Worm (Caenorhabditis elegans): ENCODE results near the gene gtap-2.

gtap-2 gene

DNA sequence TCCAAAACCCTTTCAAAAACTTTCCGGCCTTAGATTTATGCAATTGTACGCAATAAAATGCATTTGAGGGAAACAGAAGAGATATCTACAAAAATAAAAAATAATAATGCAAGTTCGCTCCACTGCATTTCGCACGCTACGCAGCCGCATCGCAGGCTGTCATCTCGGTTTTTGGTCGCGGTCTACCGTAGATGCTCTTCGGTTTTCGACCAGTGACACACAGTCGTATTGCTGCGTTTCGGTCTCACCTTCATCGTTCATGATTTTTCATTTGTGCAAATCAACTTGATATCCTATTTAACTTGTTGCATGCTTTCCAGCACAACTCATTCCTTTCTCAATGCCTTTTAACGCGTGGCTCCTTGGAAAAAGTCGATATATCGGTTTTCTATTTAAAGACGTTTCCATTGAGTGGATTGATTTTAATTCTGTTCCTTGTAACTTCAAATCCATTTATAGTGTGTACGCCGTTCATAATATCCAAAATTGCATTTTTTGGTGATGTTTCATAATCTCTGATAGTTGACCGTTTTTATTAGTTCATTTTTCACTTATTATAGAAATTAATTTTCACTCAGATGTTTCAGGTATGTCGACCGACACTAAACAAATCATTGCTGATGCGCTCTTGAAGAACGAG, 27.6 kb upstream of the gtap-2 start, which contains the start of gene vha-1 (continued):
- no peak for TF ChIP-seq pag-3 (tag; optimal IDR thresholded peaks at IDR 0.05; ENCODE audit: borderline replicate concordance, insufficient read depth)
- TF ChIP-seq elt-3 (tag; optimal IDR thresholded peaks at IDR 0.05) = peak in 4 of 6 experiments; percentile 11 to 92 (median 79)
- peak; percentile 87 for TF ChIP-seq mep-1 (tag; optimal IDR thresholded peaks at IDR 0.05)
- peak; percentile 64 for TF ChIP-seq F16B12.6 (tag; optimal IDR thresholded peaks at IDR 0.05)
- TF ChIP-seq egl-13 (tag; optimal IDR thresholded peaks at IDR 0.05) = peak; percentile 48
- no peak for TF ChIP-seq dsc-1 (tag; optimal IDR thresholded peaks at IDR 0.05)
- no peak for TF ChIP-seq tlp-1 (tag; optimal IDR thresholded peaks at IDR 0.05)
- peak; percentile 61 for TF ChIP-seq fos-1 (tag; optimal IDR thresholded peaks at IDR 0.05)
- no peak for TF ChIP-seq ets-5 (GFP tag; IDR thresholded peaks at IDR 0.05)
- no peak for TF ChIP-seq sptf-1 (tag; optimal IDR thresholded peaks at IDR 0.05)
- peak; percentile 43 for TF ChIP-seq snpc-4 (tag; optimal IDR thresholded peaks at IDR 0.05)
- TF ChIP-seq ceh-82 (tag; optimal IDR thresholded peaks at IDR 0.05) = peak; percentile 74 to 95 (median 83)
- no peak for TF ChIP-seq fkh-4 (tag; optimal IDR thresholded peaks at IDR 0.05; ENCODE audit: borderline replicate concordance)
- TF ChIP-seq efl-3 (GFP tag; optimal IDR thresholded peaks at IDR 0.05) = no peak
- TF ChIP-seq sup-37 (GFP tag; optimal IDR thresholded peaks at IDR 0.05) = no peak

- TF ChIP-seq aly-2 (tag; optimal IDR thresholded peaks at IDR 0.05) (peak; percentile 60), ceh-63 (GFP tag; optimal IDR thresholded peaks at IDR 0.05) (peak; percentile 8), lin-39 (tag; optimal IDR thresholded peaks at IDR 0.05) (no peak), dsc-1 (tag; optimal IDR thresholded peaks at IDR 0.05) (no peak), sptf-1 (tag; optimal IDR thresholded peaks at IDR 0.05) (no peak), sox-4 (tag; optimal IDR thresholded peaks at IDR 0.05) (no peak), fkh-10 (GFP tag; optimal IDR thresholded peaks at IDR 0.05) (no peak), nhr-85 (tag) (peak; percentile 80), nhr-12 (tag; optimal IDR thresholded peaks at IDR 0.05) (no peak), vab-15 (tag; optimal IDR thresholded peaks at IDR 0.05) (no peak), egl-27 (tag; optimal IDR thresholded peaks at IDR 0.05) (no peak), ceh-8 (GFP tag; optimal IDR thresholded peaks at IDR 0.05) (no peak), lin-13 (GFP tag; optimal IDR thresholded peaks at IDR 0.05) (no peak), unc-98 (GFP tag; IDR thresholded peaks at IDR 0.05) (no peak), unc-62 (GFP tag; optimal IDR thresholded peaks at IDR 0.05) (no peak), egl-13 (tag; optimal IDR thresholded peaks at IDR 0.05) (no peak), unc-86 (tag; optimal IDR thresholded peaks at IDR 0.05) (no peak), xbp-1 (tag; optimal IDR thresholded peaks at IDR 0.05) (no peak), pqm-1 (tag; optimal IDR thresholded peaks at IDR 0.05) (no peak), hlh-17 (GFP tag; optimal IDR thresholded peaks at IDR 0.05; ENCODE audit: borderline replicate concordance) (no peak), zag-1 (tag; optimal IDR thresholded peaks at IDR 0.05) (no peak), lin-35 (GFP tag; optimal IDR thresholded peaks at IDR 0.05) (peak in 1 of 2 experiments; percentile 13), tlp-1 (tag; optimal IDR thresholded peaks at IDR 0.05) (no peak), skn-1 (tag; optimal IDR thresholded peaks at IDR 0.05) (no peak), nhr-47 (tag; optimal IDR thresholded peaks at IDR 0.05) (no peak), jun-1 (tag; optimal IDR thresholded peaks at IDR 0.05) (no peak), efl-3 (GFP tag; optimal IDR thresholded peaks at IDR 0.05) (no peak), snpc-4 (tag; optimal IDR thresholded peaks at IDR 0.05) (no peak), fos-1 (tag; optimal IDR thresholded peaks at IDR 0.05) (no peak), nhr-28 (tag; optimal IDR thresholded peaks at IDR 0.05) (no peak), C34B4.2 (tag; optimal IDR thresholded peaks at IDR 0.05) (no peak), alr-1 (tag; optimal IDR thresholded peaks at IDR 0.05; ENCODE audit: borderline replicate concordance) (peak; percentile 93), ama-1 (optimal IDR thresholded peaks at IDR 0.05) (no peak), elt-3 (tag; optimal IDR thresholded peaks at IDR 0.05) (no peak), lin-15B (tag; optimal IDR thresholded peaks at IDR 0.05) (no peak), mep-1 (tag; optimal IDR thresholded peaks at IDR 0.05) (no peak), nhr-19 (GFP tag; conservative IDR thresholded peaks at IDR 0.05) (no peak), nhr-90 (tag; optimal IDR thresholded peaks at IDR 0.05; ENCODE audit: poor library complexity) (no peak), nhr-71 (tag; optimal IDR thresholded peaks at IDR 0.05) (peak; percentile 32), nhr-237 (tag; optimal IDR thresholded peaks at IDR 0.05) (no peak), fkh-8 (tag; optimal IDR thresholded peaks at IDR 0.05) (no peak), mab-9 (GFP tag; IDR thresholded peaks at IDR 0.05) (no peak), mdl-1 (tag; optimal IDR thresholded peaks at IDR 0.05) (no peak)
Observed at ce11 chrIII:9782011-9782436, 26.3 kb upstream of the gtap-2 start, which contains the start of gene vha-2. TSS of gene vha-2 (plus strand) at chrIII:9782164.

Measured in whole organism, L1 larva.